Fruit fly (Drosophila melanogaster) whole organism, adult: ENCODE measurements around the gene CG13297.

Experiments used
- CG11617 ChIP-seq: fragments of 200-800 bp; sonication (Bioruptor generic); optimal IDR thresholded peaks from 2 replicates; lab custom pipeline; 2017; ENCODE audit warnings: mild to moderate bottlenecking, missing biosample characterization, missing genetic modification reagents, missing genetic modification characterization
- CG14711 ChIP-seq: fragments of 200-800 bp; sonication (Bioruptor generic); optimal IDR thresholded peaks from 2 replicates; lab custom pipeline; 2018; ENCODE audit warnings: missing biosample characterization, mild to moderate bottlenecking, missing genetic modification characterization, moderate library complexity
- CG1620 ChIP-seq: fragments of 200-800 bp; sonication (Bioruptor generic); optimal IDR thresholded peaks from 2 replicates; lab custom pipeline; 2016; ENCODE audit warnings: missing biosample characterization, missing genetic modification characterization
- CG33017 ChIP-seq: fragments of 200-800 bp; sonication (Bioruptor generic); optimal IDR thresholded peaks from 2 replicates; lab custom pipeline; 2018; ENCODE audit warnings: missing biosample characterization, mild to moderate bottlenecking, missing genetic modification characterization, moderate library complexity
- Crg-1 ChIP-seq: fragments of 200-800 bp; sonication (Bioruptor generic); optimal IDR thresholded peaks from 2 replicates; lab custom pipeline; 2016; ENCODE audit warnings: missing biosample characterization, missing genetic modification characterization
- Hr96 ChIP-seq: fragments of 200-800 bp; sonication (Bioruptor generic); optimal IDR thresholded peaks from 2 replicates; lab custom pipeline; 2016; ENCODE audit warnings: missing biosample characterization, missing genetic modification characterization
- Mnt ChIP-seq: fragments of 200-800 bp; sonication (Bioruptor generic); optimal IDR thresholded peaks from 2 replicates; lab custom pipeline; 2016; ENCODE audit warnings: missing biosample characterization, mild to moderate bottlenecking, missing genetic modification characterization
- cnc ChIP-seq, 2 experiments: fragments of >200 bp; optimal IDR thresholded peaks; 2 replicates each; lab custom pipeline; 2017
- kay ChIP-seq: fragments of 200-800 bp; sonication (Bioruptor generic); peaks from one replicate; lab custom pipeline; 2016; ENCODE audit warnings: missing biosample characterization, missing genetic modification characterization, borderline replicate concordance
- ovo ChIP-seq: fragments of 200-800 bp; sonication (Bioruptor generic); optimal IDR thresholded peaks from 2 replicates; lab custom pipeline; 2016; ENCODE audit warnings: missing biosample characterization, missing genetic modification characterization
- pad ChIP-seq: fragments of 200-800 bp; sonication (Bioruptor generic); optimal IDR thresholded peaks from 3 replicates; lab custom pipeline; 2017; ENCODE audit warnings: missing biosample characterization, missing genetic modification characterization, mild to moderate bottlenecking, moderate library complexity, missing genetic modification reagents
- toe ChIP-seq: fragments of 200-800 bp; sonication (Bioruptor generic); optimal IDR thresholded peaks from 2 replicates; lab custom pipeline; 2016; ENCODE audit warnings: missing biosample characterization, missing genetic modification characterization

dm6 chr3L:6111458-6111857, 45.7 kb downstream of the CG13297 start:
- TF ChIP-seq cnc (optimal IDR thresholded peaks at IDR 0.05; lab: Kevin White, UChicago): no peak
- no peak for TF ChIP-seq ovo
- TF ChIP-seq CG14711: no peak
- TF ChIP-seq Hr96 (GFP tag; lab: Kevin White, UChicago): no peak
- TF ChIP-seq pad (GFP tag; lab: Kevin White, UChicago): no peak
- TF ChIP-seq CG33017 (tag; lab: Kevin White, UChicago): no peak
- no peak for TF ChIP-seq kay (GFP tag; lab: Kevin White, UChicago)
- TF ChIP-seq Mnt (GFP tag; lab: Kevin White, UChicago): no peak
- TF ChIP-seq toe (GFP tag; lab: Kevin White, UChicago): no peak
- TF ChIP-seq Crg-1 (GFP tag; lab: Kevin White, UChicago): no peak
- no peak for TF ChIP-seq CG11617 (GFP tag; lab: Kevin White, UChicago)
- no peak for TF ChIP-seq CG1620 (GFP tag; lab: Kevin White, UChicago)
